Worm (Caenorhabditis elegans): ENCODE measurements around the gene C33C12.1.

DNA sequence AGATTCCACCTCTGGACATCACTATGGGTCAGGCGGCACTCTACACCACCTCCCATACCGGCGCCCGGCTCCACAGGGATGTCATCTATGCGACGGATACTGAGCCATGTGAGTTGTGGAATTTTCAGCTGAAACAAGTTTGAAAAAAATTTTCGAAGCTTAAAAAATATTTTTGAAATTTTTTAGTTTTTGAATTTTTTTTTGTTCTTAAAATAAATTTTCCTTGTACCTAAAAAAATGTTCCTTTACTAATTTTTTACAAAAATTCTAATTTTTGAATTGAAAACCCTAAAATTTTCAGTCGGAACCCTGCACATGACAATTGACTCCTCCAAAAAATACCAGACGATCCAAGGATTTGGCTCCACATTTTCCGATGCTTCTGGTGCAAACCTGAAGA is 20.3 kb upstream of the C33C12.1 start:
- TF ChIP-seq dao-5 (tag; optimal IDR thresholded peaks at IDR 0.05), result no peak
- TF ChIP-seq him-1 (tag; optimal IDR thresholded peaks at IDR 0.05), result no peak
- no peak for TF ChIP-seq W03F9.2 (tag; optimal IDR thresholded peaks at IDR 0.05)

All from whole organism, L4/young adult.